Fruit fly (Drosophila melanogaster) whole organism, embryonic: ENCODE data around the gene Eaat2.
A peak's percentile ranks its signal among the peaks of the same experiment; 100 is the strongest.

Experiments
- CG15479 ChIP-seq: fragments of 200-800 bp; sonication (Bioruptor generic); optimal IDR thresholded peaks from 3 replicates; lab custom pipeline; 2019; ENCODE audit warnings: missing biosample characterization, mild to moderate bottlenecking, missing genetic modification characterization, moderate library complexity
- CG1603 ChIP-seq: fragments of 200-800 bp; sonication (Bioruptor generic); optimal IDR thresholded peaks from 2 replicates; lab custom pipeline; 2019; ENCODE audit warnings: missing biosample characterization, mild to moderate bottlenecking, missing genetic modification characterization, moderate library complexity
- CG2199 ChIP-seq: fragments of 200-800 bp; sonication (Bioruptor generic); IDR thresholded peaks from 3 replicates; pipeline ENCODE4 v1.3.6; 2022; ENCODE audit warnings: missing biosample characterization, missing genetic modification characterization
- CG30020 ChIP-seq: fragments of 200-800 bp; optimal IDR thresholded peaks from 2 replicates; lab custom pipeline; 2019; ENCODE audit warnings: missing biosample characterization, mild to moderate bottlenecking, missing genetic modification characterization, moderate library complexity
- CG4404 ChIP-seq: fragments of 200-800 bp; sonication (Bioruptor generic); IDR thresholded peaks from 2 replicates; pipeline ENCODE4 v1.3.6; 2022; ENCODE audit warnings: missing biosample characterization, missing genetic modification characterization
- CG6272 ChIP-seq: fragments of 200-800 bp; sonication (Bioruptor generic); IDR thresholded peaks from 2 replicates; pipeline ENCODE4 v1.3.6; 2022; ENCODE audit warnings: missing biosample characterization, missing genetic modification characterization
- CG7987 ChIP-seq: fragments of 200-800 bp; sonication (Bioruptor generic); optimal IDR thresholded peaks from 2 replicates; lab custom pipeline; 2018; ENCODE audit warnings: missing biosample characterization, mild to moderate bottlenecking, missing genetic modification characterization, moderate library complexity
- CG8359 ChIP-seq: fragments of 200-800 bp; sonication (Bioruptor generic); optimal IDR thresholded peaks from 2 replicates; lab custom pipeline; 2017; ENCODE audit warnings: missing biosample characterization, mild to moderate bottlenecking, missing genetic modification characterization, borderline replicate concordance
- CG8924 ChIP-seq: fragments of 200-800 bp; optimal IDR thresholded peaks from 3 replicates; lab custom pipeline; 2019; ENCODE audit warnings: missing biosample characterization, mild to moderate bottlenecking, missing genetic modification characterization, moderate library complexity
- CrebB ChIP-seq: fragments of 200-800 bp; sonication (Bioruptor generic); optimal IDR thresholded peaks from 3 replicates; lab custom pipeline; 2018; ENCODE audit warnings: missing biosample characterization, mild to moderate bottlenecking, missing genetic modification characterization
- D ChIP-seq, 2 experiments: fragments of 200-800 bp in 1 of 2; fragments of >200 bp in 1 of 2; sonication (Bioruptor generic) in 1 of 2; optimal IDR thresholded peaks; 2 replicates in 1 of 2; 3 replicates in 1 of 2; lab custom pipeline; 2017; ENCODE audit warnings: mild to moderate bottlenecking in 1 of 2, missing biosample characterization in 1 of 2, missing genetic modification characterization in 1 of 2, missing genetic modification reagents in 1 of 2
- Dbx ChIP-seq: fragments of 200-800 bp; sonication (Bioruptor generic); IDR thresholded peaks from 3 replicates; pipeline ENCODE4 v1.3.6; 2022; ENCODE audit warnings: missing biosample characterization, missing genetic modification characterization
- Doc2 ChIP-seq: fragments of 200-800 bp; sonication (Bioruptor generic); IDR thresholded peaks from 2 replicates; pipeline ENCODE4 v1.3.6; 2022; ENCODE audit warnings: missing biosample characterization, missing genetic modification characterization
- Drgx ChIP-seq: fragments of 200-800 bp; sonication (Bioruptor generic); IDR thresholded peaks from 2 replicates; pipeline ENCODE4 v1.3.6; 2022; ENCODE audit warnings: missing biosample characterization, missing genetic modification characterization
- Fer2 ChIP-seq: fragments of 200-800 bp; sonication (Bioruptor generic); optimal IDR thresholded peaks from 2 replicates; lab custom pipeline; 2018; ENCODE audit warnings: missing biosample characterization, mild to moderate bottlenecking, missing genetic modification characterization, moderate library complexity
- H15 ChIP-seq: fragments of 200-800 bp; sonication (Bioruptor generic); IDR thresholded peaks from 3 replicates; pipeline ENCODE4 v1.3.6; 2022; ENCODE audit warnings: missing biosample characterization, missing genetic modification characterization
- HLH54F ChIP-seq: fragments of 200-800 bp; sonication (Bioruptor generic); optimal IDR thresholded peaks from 3 replicates; lab custom pipeline; 2016; ENCODE audit warnings: missing biosample characterization, missing genetic modification characterization
- Poxn ChIP-seq: fragments of 200-800 bp; sonication (Bioruptor generic); IDR thresholded peaks from 2 replicates; pipeline ENCODE4 v1.3.6; 2022; ENCODE audit warnings: missing biosample characterization, missing genetic modification characterization
- Six4 ChIP-seq: fragments of 200-800 bp; sonication (Bioruptor generic); optimal IDR thresholded peaks from 2 replicates; lab custom pipeline; 2016; ENCODE audit warnings: missing biosample characterization, missing genetic modification characterization
- Spps ChIP-seq: fragments of 200-800 bp; sonication (Bioruptor generic); optimal IDR thresholded peaks from 2 replicates; lab custom pipeline; 2018; ENCODE audit warnings: missing biosample characterization, mild to moderate bottlenecking, missing genetic modification characterization
- Xbp1 ChIP-seq: fragments of 200-800 bp; sonication (Bioruptor generic); optimal IDR thresholded peaks from 3 replicates; lab custom pipeline; 2016; ENCODE audit warnings: missing biosample characterization, mild to moderate bottlenecking, missing genetic modification characterization
- crc ChIP-seq: fragments of 200-800 bp; sonication (Bioruptor generic); optimal IDR thresholded peaks from 2 replicates; lab custom pipeline; 2016; ENCODE audit warnings: missing biosample characterization, missing genetic modification characterization
- danr ChIP-seq: fragments of 200-800 bp; sonication (Bioruptor generic); IDR thresholded peaks from 2 replicates; pipeline ENCODE4 v1.3.6; 2022; ENCODE audit warnings: missing biosample characterization, missing genetic modification characterization
- dmrt11E ChIP-seq: fragments of 200-800 bp; sonication (Bioruptor generic); optimal IDR thresholded peaks from 3 replicates; lab custom pipeline; 2018; ENCODE audit warnings: missing biosample characterization, mild to moderate bottlenecking, missing genetic modification characterization, moderate library complexity
- exex ChIP-seq: fragments of 200-800 bp; sonication (Bioruptor generic); optimal IDR thresholded peaks from 4 replicates; lab custom pipeline; 2018; ENCODE audit warnings: missing biosample characterization, mild to moderate bottlenecking, missing genetic modification characterization, moderate library complexity
- ftz-f1 ChIP-seq: fragments of 200-800 bp; sonication (Bioruptor generic); optimal IDR thresholded peaks from 2 replicates; lab custom pipeline; 2016; ENCODE audit warnings: missing biosample characterization, missing genetic modification characterization
- gce ChIP-seq: fragments of 200-800 bp; sonication (Bioruptor generic); IDR thresholded peaks from 3 replicates; pipeline ENCODE4 v1.3.6; 2022; ENCODE audit warnings: missing biosample characterization, missing genetic modification characterization
- gsb ChIP-seq: fragments of 200-800 bp; sonication (Bioruptor generic); IDR thresholded peaks from 2 replicates; pipeline ENCODE4 v1.3.6; 2022; ENCODE audit warnings: missing biosample characterization, missing genetic modification characterization
- hkb ChIP-seq, 2 experiments: fragments of 200-800 bp in 1 of 2; fragments of >200 bp in 1 of 2; sonication (Bioruptor generic) in 1 of 2; IDR thresholded peaks in 1 of 2; optimal IDR thresholded peaks in 1 of 2; 2 replicates each; pipeline versions ENCODE4 v1.3.6 to Lab custom; 2017 to 2022; ENCODE audit warnings: missing biosample characterization in 1 of 2, missing genetic modification characterization in 1 of 2
- kni ChIP-seq: fragments of 200-800 bp; sonication (Bioruptor generic); optimal IDR thresholded peaks from 3 replicates; lab custom pipeline; 2017; ENCODE audit warnings: mild to moderate bottlenecking, missing biosample characterization, missing genetic modification reagents, missing genetic modification characterization
- nerfin-1 ChIP-seq: fragments of 200-800 bp; sonication (Bioruptor generic); optimal IDR thresholded peaks from 3 replicates; lab custom pipeline; 2019; ENCODE audit warnings: missing biosample characterization, mild to moderate bottlenecking, missing genetic modification characterization, moderate library complexity
- oc ChIP-seq: fragments of 200-800 bp; sonication (Bioruptor generic); optimal IDR thresholded peaks from 2 replicates; lab custom pipeline; 2018; ENCODE audit warnings: missing biosample characterization, mild to moderate bottlenecking, missing genetic modification characterization, moderate library complexity
- otp ChIP-seq: fragments of 200-800 bp; sonication (Bioruptor generic); IDR thresholded peaks from 3 replicates; pipeline ENCODE4, ENCODE4 v1.3.6; 2022; ENCODE audit warnings: missing biosample characterization, missing genetic modification characterization
- pros ChIP-seq: fragments of 200-800 bp; sonication (Bioruptor generic); optimal IDR thresholded peaks from 3 replicates; lab custom pipeline; 2019; ENCODE audit warnings: missing biosample characterization, mild to moderate bottlenecking, missing genetic modification characterization, moderate library complexity
- ranshi ChIP-seq: fragments of 200-800 bp; sonication (Bioruptor generic); IDR thresholded peaks from 2 replicates; pipeline ENCODE4 v1.3.6; 2022; ENCODE audit warnings: missing biosample characterization, missing genetic modification characterization
- ro ChIP-seq: fragments of 200-800 bp; sonication (Bioruptor generic); IDR thresholded peaks from 2 replicates; pipeline ENCODE4 v1.3.6; 2022; ENCODE audit warnings: missing biosample characterization, missing genetic modification characterization
- salm ChIP-seq: fragments of 200-800 bp; sonication (Bioruptor generic); optimal IDR thresholded peaks from 2 replicates; lab custom pipeline; 2018; ENCODE audit warnings: missing biosample characterization, mild to moderate bottlenecking, missing genetic modification characterization
- sens ChIP-seq: fragments of 200-800 bp; sonication (Bioruptor generic); peaks from one replicate; lab custom pipeline; 2016; ENCODE audit warnings: missing biosample characterization, missing genetic modification characterization
- sna ChIP-seq: fragments of 200-800 bp; sonication (Bioruptor generic); IDR thresholded peaks from 2 replicates; pipeline ENCODE4 v1.3.6; 2022; ENCODE audit warnings: missing biosample characterization, missing genetic modification characterization; ENCODE audit not compliant: partially characterized antibody
- sqz ChIP-seq: fragments of 200-800 bp; sonication (Bioruptor generic); optimal IDR thresholded peaks from 3 replicates; lab custom pipeline; 2018; ENCODE audit warnings: missing biosample characterization, mild to moderate bottlenecking, missing genetic modification characterization
- vvl ChIP-seq: fragments of 200-800 bp; sonication (Bioruptor generic); IDR thresholded peaks from 2 replicates; pipeline ENCODE4 v1.3.6; 2022; ENCODE audit warnings: missing biosample characterization, missing genetic modification characterization

Eaat2 gene

dm6 chr2L:713232-713631, 31.0 kb downstream of the Eaat2 start (continued):
- TF ChIP-seq HLH54F (GFP tag; lab: Kevin White, UChicago): no peak
- no peak for TF ChIP-seq Fer2 (tag; lab: Kevin White, UChicago)
- TF ChIP-seq ranshi (GFP tag; lab: Robert Waterston, UW): no peak
- TF ChIP-seq pros: peak; percentile 46
- no peak for TF ChIP-seq ro
- TF ChIP-seq CG7987 (GFP tag; lab: Kevin White, UChicago): no peak
- TF ChIP-seq kni (GFP tag; lab: Kevin White, UChicago): peak; percentile 74
- no peak for TF ChIP-seq crc (GFP tag; lab: Kevin White, UChicago)
- no peak for TF ChIP-seq gsb (GFP tag; lab: Robert Waterston, UW)
- no peak for TF ChIP-seq danr
- TF ChIP-seq CG15479 (GFP tag; lab: Kevin White, UChicago): peak; percentile 25
- no peak for TF ChIP-seq vvl (GFP tag; lab: Robert Waterston, UW)
- no peak for TF ChIP-seq salm
- TF ChIP-seq Doc2: no peak
- TF ChIP-seq ftz-f1 (GFP tag; lab: Kevin White, UChicago): no peak
- no peak for TF ChIP-seq Dbx
- no peak for TF ChIP-seq hkb (optimal IDR thresholded peaks at IDR 0.05; lab: Kevin White, UChicago)
- no peak for TF ChIP-seq hkb (GFP tag; IDR thresholded peaks at IDR 0.05; lab: Robert Waterston, UW)
- TF ChIP-seq CG4404 (GFP tag; lab: Robert Waterston, UW): no peak
- TF ChIP-seq oc: no peak
- TF ChIP-seq Spps (tag; lab: Kevin White, UChicago): no peak
- TF ChIP-seq Poxn (GFP tag; lab: Robert Waterston, UW): no peak
- TF ChIP-seq CG8924 (tag; lab: Kevin White, UChicago): no peak
- no peak for TF ChIP-seq Six4 (GFP tag; lab: Kevin White, UChicago)
- TF ChIP-seq Xbp1 (GFP tag; lab: Kevin White, UChicago): no peak
- peak; percentile 43; the same call in 1 of the 3 replicates for TF ChIP-seq CG2199 (GFP tag; lab: Robert Waterston, UW)
- TF ChIP-seq CG30020 (tag; lab: Kevin White, UChicago): no peak
- TF ChIP-seq sqz: peak; percentile 50
- TF ChIP-seq CG8359: no peak
- no peak for TF ChIP-seq dmrt11E (tag; lab: Kevin White, UChicago)
- TF ChIP-seq sna (GFP tag; lab: Robert Waterston, UW): no peak
- no peak for TF ChIP-seq exex (tag; lab: Kevin White, UChicago)

- 0 out of 3 replicates have a peak, but pooled peaks have one; percentile 27 for TF ChIP-seq otp (GFP tag; lab: Robert Waterston, UW)
- peak; percentile 60 for TF ChIP-seq sens (GFP tag; lab: Kevin White, UChicago)
- no peak for TF ChIP-seq gce (GFP tag; lab: Robert Waterston, UW)
- TF ChIP-seq CrebB (tag; lab: Kevin White, UChicago): no peak
- no peak for TF ChIP-seq CG6272
- no peak for TF ChIP-seq D (optimal IDR thresholded peaks at IDR 0.05; lab: Kevin White, UChicago)
- no peak for TF ChIP-seq D (GFP tag; optimal IDR thresholded peaks at IDR 0.05; lab: Kevin White, UChicago)
- peak; percentile 24; the same call in 1 of the 2 replicates for TF ChIP-seq Drgx (GFP tag; lab: Robert Waterston, UW)
- peak; percentile 21 for TF ChIP-seq CG1603
- TF ChIP-seq H15 (GFP tag; lab: Robert Waterston, UW): no peak
- TF ChIP-seq nerfin-1: no peak
These were observed 31.9 kb downstream of the Eaat2 start for dm6 chr2L:712281-712680.
